Fruit fly (Drosophila melanogaster) whole organism: ENCODE data around the gene betaGlu.

ENCODE experiments used
- CG8478 ChIP-seq: fragments of >200 bp; optimal IDR thresholded peaks from 2 replicates; lab custom pipeline; 2018; ENCODE audit warnings: inconsistent platforms
- Dll ChIP-seq: fragments of >200 bp; optimal IDR thresholded peaks from 2 replicates; lab custom pipeline; 2017
- EcR ChIP-seq, 2 experiments: fragments of >200 bp; optimal IDR thresholded peaks; 2 replicates each; lab custom pipeline; 2017; ENCODE audit warnings: missing biosample characterization in 2 of 2, missing genetic modification characterization in 2 of 2, missing genetic modification reagents in 2 of 2
- pan ChIP-seq: fragments of >200 bp; optimal IDR thresholded peaks from 2 replicates; lab custom pipeline; 2017
- psq ChIP-seq: fragments of >200 bp; optimal IDR thresholded peaks from 2 replicates; lab custom pipeline; 2017
- usp ChIP-seq: fragments of >200 bp; optimal IDR thresholded peaks from 2 replicates; lab custom pipeline; 2017; ENCODE audit warnings: missing biosample characterization, missing genetic modification characterization, mixed read lengths

Gene betaGlu

DNA sequence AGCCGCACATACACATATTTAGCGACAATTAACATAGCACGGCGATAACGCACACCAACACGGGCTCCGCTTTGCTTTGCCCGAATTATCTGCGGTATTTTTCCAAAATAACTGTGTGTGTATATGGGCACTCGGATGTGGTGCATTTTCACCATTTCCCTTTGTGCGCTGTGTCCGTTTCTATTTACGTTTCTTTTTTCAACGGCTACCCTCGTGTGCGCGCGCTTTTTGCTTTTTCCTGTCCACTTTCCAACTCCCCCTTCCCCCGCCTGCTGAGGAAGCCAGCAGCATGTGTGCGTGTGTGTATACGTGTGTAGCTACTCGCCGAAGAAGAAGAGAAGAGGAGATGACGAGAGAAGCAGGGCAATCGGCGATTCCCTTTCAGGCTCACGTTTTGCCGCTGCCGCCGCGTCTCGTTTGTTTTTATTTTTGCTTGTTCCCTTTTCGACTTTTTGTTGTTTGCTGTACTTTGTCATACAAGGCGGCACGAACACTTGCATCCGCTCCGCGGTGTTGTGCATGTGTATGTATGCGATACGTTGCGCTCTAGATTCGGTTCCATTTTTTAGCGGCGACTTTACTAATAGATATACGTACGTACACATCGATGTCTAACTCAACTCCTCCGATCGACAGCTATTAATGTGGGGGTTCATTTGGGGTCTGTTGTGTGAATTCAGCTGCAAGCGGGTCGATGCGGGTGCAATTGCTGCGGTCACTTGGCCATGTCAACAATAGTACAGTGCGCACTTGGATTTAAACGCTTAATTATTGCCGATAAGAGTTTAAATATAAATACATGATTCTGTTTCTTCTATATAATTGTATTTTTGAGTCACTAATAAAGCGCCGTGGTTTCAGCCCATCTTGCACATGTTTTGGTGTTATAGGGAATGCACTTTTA lies 23.3 kb downstream of the betaGlu start:
- peak; percentile 68 for TF ChIP-seq CG8478 (lab: Kevin White, UChicago)
- TF ChIP-seq usp (GFP tag; lab: Kevin White, UChicago), result no peak
- no peak for TF ChIP-seq EcR (GFP tag; optimal IDR thresholded peaks at IDR 0.05; lab: Kevin White, UChicago)
- TF ChIP-seq Dll (lab: Kevin White, UChicago), result no peak
- TF ChIP-seq psq (lab: Kevin White, UChicago), result peak; percentile 60

DNA sequence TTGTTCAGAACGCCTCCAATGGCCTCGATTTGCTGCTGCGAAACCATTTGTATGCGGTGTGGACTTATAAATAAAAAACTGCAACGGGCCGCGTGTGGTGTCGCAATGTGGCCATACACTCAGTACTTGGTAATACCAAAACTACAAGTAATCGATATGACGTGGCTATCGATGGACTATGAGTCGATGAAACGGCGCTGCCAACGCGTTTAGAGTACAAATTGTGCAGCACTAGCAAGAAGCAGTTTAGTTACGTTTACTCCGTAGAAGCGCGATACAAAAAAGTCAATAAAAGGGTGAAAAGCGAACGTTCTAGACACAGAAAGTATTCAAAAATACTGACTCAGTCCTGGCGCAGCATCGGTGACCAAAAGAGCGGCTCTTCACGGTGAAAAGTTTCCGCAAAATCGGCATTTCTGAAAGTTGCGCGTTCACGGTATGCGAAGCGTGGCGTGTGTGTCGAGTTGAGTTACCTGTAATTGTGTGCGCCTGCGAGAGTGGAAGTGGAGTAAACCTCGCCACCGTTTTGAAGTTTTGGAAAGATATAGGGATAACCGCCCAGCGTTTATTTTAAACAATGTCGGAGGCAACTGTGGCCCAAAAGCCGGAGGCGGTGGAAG lies 24.1 kb downstream of the betaGlu start, which contains the start of the genes nero and CG1910:
nero (minus strand) TSS at position 130 of the 620 bp plus-strand sequence.
CG1910 (plus strand) TSS at position 215 of the 620 bp plus-strand sequence.
- no peak for TF ChIP-seq pan
- no peak for TF ChIP-seq Dll (lab: Kevin White, UChicago)
- TF ChIP-seq usp (GFP tag; lab: Kevin White, UChicago), result no peak
- TF ChIP-seq CG8478 (lab: Kevin White, UChicago), result no peak
- TF ChIP-seq psq (lab: Kevin White, UChicago), result no peak
- no peak for TF ChIP-seq EcR (GFP tag; optimal IDR thresholded peaks at IDR 0.05; lab: Kevin White, UChicago)

DNA sequence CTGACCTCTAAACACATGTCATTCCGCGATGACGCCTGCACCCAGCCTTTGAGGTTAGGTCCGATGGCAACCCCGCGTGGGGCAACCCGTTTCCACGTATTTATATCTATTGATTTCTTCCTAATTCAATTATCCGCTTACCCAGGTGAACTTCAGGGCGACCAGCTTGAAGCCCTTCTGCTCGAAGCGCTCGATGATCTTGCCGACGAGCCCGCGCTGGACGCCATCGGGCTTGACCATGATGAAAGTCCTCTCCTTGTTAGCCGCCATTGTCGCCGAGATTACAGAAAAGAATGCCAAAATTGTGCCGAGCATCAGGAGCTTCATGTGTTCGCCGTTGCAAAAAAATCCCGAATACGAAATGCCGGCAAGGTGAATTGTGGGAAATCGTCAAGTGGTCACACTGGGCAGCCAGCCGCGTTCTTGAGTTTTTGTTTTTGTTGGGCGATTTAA lies 26.0 kb downstream of the betaGlu start, which contains the start of gene awd:
awd (minus strand) TSS at position 449 of the 453 bp plus-strand sequence.
- no peak for TF ChIP-seq psq (lab: Kevin White, UChicago)
- TF ChIP-seq EcR (GFP tag; optimal IDR thresholded peaks at IDR 0.05; lab: Kevin White, UChicago), result no peak
- TF ChIP-seq Dll (lab: Kevin White, UChicago), result no peak

DNA sequence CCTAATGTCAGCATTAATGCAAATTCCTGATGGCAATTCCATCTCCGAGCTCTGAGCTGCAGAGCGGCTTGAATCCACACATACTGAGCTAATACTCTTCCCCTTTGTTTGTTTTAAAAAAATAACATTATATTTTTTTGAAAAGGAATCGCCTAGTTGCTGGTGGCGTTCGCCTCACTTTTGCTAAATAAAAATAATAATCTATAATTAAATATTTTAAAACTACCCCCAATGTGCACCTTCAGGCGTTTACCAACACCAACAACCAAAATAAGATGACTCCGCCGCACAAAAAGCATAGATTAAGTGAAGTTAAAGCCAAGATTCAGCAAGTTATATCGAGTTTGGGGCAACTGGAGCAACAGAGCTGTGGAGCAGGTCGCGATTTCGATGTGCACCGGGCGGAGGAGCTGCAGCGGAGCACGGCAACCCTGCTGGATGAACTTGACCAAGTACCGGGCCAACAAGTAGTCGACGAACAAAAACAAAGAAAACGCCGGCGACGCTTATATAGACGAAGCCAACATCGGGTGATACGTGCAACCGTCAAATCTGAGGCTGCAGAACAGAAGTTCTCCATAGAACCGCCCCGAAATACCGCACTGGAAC lies 27.5 kb downstream of the betaGlu start, which contains the start of gene CG1896:
CG1896 (plus strand) TSS at position 239 of the 609 bp plus-strand sequence.
- no peak for TF ChIP-seq pan
- TF ChIP-seq EcR (GFP tag; optimal IDR thresholded peaks at IDR 0.05; lab: Kevin White, UChicago), result no peak
- TF ChIP-seq CG8478 (lab: Kevin White, UChicago), result no peak
- TF ChIP-seq psq (lab: Kevin White, UChicago), result no peak
- no peak for TF ChIP-seq usp (GFP tag; lab: Kevin White, UChicago)
- no peak for TF ChIP-seq Dll (lab: Kevin White, UChicago)

DNA sequence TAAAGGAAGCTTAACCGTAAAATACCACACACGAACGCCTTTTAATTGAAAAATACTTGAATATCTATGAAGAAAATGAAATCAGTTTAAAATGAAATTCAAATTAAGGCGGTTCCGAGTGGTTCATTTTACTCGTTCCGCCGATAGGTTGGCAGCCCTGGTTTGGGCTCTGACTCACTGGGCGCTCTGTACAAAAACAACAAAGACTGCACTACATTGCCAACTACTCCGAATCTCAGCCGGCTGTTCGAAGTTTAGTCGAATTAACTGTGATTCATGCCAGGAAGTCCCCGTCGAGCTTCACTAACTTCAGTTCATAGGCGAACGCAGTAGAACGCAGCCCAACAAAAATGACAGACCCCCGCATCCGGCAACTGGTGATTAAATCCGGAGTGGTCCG lies 28.4 kb downstream of the betaGlu start, which contains the start of gene Tbca:
Tbca (plus strand) TSS at position 212 of the 400 bp plus-strand sequence.
- TF ChIP-seq psq (lab: Kevin White, UChicago) (no peak), CG8478 (lab: Kevin White, UChicago) (no peak), EcR (GFP tag; optimal IDR thresholded peaks at IDR 0.05; lab: Kevin White, UChicago) (no peak), pan (no peak)

DNA sequence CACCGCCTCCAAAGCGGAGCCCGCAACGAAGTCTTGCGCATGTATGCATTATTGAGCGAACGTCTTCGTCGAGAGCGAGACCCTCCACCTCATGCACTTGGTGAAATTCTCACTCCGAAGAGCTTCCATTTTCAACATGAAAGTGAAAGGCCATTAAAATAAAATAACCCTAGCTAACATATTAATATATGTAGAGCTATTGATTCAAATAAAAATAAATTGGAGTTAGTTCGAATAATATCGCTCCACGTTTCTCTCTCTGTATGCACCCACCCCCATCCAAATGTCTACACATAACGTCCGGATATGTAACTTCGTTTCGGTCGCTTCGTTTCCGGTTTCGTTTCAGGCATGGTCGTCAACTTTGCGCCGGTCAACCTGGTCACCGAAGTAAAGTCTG lies 30.4 kb downstream of the betaGlu start:
- TF ChIP-seq Dll (lab: Kevin White, UChicago) (no peak), pan (no peak), psq (lab: Kevin White, UChicago) (no peak), CG8478 (lab: Kevin White, UChicago) (no peak), EcR (GFP tag; optimal IDR thresholded peaks at IDR 0.05; lab: Kevin White, UChicago) (no peak)

DNA sequence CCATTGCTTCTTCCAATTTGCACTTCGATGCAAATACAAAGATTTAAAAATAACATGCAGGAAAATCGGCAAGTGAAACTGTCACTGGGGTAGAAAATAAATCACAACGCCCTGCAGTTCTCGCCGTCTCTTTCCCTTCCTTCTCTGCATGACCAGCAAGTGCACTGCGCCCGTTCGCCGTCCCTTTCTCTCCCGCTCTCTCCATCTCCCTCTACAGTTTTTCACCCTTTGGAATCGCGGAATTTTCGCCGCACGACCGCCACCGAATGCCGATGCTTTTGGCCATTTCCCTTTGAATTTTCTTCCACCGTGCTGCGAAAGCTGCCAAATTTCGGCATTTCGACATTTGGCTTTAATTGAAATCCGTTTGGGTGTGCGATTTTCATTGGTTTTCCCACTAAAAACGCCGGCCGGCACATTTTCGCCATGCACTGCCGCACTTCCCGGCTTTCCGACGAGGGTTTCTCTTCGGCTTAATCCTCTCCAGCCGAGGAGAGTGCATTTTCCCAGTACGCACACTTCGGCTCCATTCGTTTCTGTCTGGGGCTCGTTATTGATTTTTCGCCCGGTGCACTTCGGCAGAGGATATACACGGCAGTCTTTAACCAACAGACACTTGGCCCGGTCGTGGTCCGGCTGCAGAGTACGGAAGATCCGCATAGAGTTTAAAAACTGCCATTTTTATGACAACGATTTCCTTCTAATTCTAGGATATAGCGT lies 32.4 kb downstream of the betaGlu start:
- no peak for TF ChIP-seq pan
- no peak for TF ChIP-seq psq (lab: Kevin White, UChicago)

DNA sequence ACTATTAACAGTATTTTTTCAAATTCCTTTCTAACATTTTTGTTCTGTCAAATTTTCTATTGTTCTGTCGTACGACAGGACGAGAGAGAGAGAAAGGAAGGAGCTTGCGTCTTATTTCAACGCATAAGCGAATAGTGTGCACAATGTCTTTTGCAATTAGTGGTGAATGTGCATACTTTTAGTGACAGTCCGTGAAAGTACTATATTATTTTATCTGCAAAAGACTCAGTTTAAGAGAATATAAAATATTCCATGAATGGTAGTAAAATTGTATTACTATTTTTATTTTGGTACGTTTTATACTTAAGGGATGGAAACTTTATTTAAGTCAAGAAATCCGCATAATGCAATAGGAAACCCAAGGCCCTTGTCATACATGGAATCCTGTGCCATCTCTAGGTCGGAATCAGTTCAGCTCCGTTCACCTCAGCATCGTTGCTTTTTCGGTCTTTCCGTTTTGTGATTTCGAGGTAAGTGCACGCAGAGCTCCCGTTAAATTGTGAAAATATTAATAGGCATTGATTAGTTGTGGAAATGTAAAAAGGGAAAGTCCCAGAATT lies 33.5 kb downstream of the betaGlu start, which contains the start of gene eEF1alpha2:
eEF1alpha2 (plus strand) TSS at position 409 of the 560 bp plus-strand sequence.
- TF ChIP-seq psq (lab: Kevin White, UChicago) (no peak), CG8478 (lab: Kevin White, UChicago) (no peak), EcR (GFP tag; optimal IDR thresholded peaks at IDR 0.05; lab: Kevin White, UChicago) (no peak), usp (GFP tag; lab: Kevin White, UChicago) (no peak), Dll (lab: Kevin White, UChicago) (no peak), pan (no peak)

DNA sequence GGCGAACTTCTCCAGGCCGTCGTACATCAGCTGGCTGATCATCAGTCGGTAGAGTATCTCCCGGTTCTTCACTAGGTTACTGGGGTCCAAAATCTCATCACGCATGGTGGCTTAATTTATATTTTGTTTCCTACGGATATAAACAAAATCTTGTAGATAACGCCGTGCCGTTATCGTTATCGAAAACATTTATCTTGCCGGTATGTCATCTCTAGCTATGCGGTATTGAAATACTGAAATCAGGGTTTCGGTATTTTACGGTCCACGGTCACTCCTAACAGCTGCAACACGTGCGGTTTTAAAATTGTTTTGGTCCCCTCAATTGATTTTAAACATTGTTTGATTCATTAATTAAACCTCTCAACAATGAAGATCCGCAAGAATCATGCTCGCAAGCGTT lies 34.9 kb downstream of the betaGlu start, which contains the start of the genes CstF50 and CG11563:
CstF50 (minus strand) TSS at position 188 of the 400 bp plus-strand sequence.
CG11563 (plus strand) TSS at position 260 of the 400 bp plus-strand sequence.
- TF ChIP-seq psq (lab: Kevin White, UChicago), result no peak
- no peak for TF ChIP-seq CG8478 (lab: Kevin White, UChicago)
- TF ChIP-seq Dll (lab: Kevin White, UChicago), result no peak
- no peak for TF ChIP-seq EcR (GFP tag; optimal IDR thresholded peaks at IDR 0.05; lab: Kevin White, UChicago)
- TF ChIP-seq pan, result no peak
- TF ChIP-seq usp (GFP tag; lab: Kevin White, UChicago), result no peak

DNA sequence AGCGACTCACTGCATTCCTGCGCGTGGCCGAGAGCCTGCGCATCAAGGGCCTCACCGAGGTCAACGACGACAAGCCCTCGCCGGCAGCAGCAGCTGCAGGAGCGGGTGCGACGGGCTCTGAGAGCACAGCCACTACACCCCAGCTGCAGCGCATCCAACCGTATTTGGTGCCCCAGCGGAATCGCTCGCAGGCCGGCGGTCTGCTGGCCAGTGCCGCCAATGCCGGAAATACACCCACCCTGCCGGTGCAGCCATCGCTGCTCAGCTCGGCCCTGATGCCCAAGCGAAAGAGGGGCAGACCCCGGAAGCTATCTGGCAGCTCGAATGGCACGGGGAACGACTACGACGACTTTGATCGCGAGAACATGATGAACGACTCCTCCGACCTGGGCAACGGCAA lies 43.9 kb downstream of the betaGlu start:
- TF ChIP-seq Dll (lab: Kevin White, UChicago) (no peak), pan (no peak), EcR (GFP tag; optimal IDR thresholded peaks at IDR 0.05; lab: Kevin White, UChicago) (no peak), CG8478 (lab: Kevin White, UChicago) (no peak), usp (GFP tag; lab: Kevin White, UChicago) (no peak), psq (lab: Kevin White, UChicago) (no peak)
